Worm (Caenorhabditis elegans) whole organism, early embryonic: Measurements from ENCODE around the gene col-174.

Experiments used
- B0310.2 ChIP-seq: sonication (generic microtip); optimal IDR thresholded peaks from 2 replicates; lab custom pipeline; 2016; ENCODE audit warnings: mild to moderate bottlenecking, missing genetic modification characterization, missing compliant biosample characterization
- F13C5.2 ChIP-seq: sonication (generic microtip); optimal IDR thresholded peaks from 2 replicates; lab custom pipeline; 2017; ENCODE audit warnings: mild to moderate bottlenecking, missing genetic modification characterization, inconsistent platforms, missing compliant biosample characterization
- aly-1 ChIP-seq: sonication (generic microtip); optimal IDR thresholded peaks from 2 replicates; lab custom pipeline; 2016; ENCODE audit warnings: missing genetic modification characterization, missing compliant biosample characterization
- ama-1 ChIP-seq: fragments of 150-350 bp; optimal IDR thresholded peaks from 2 replicates; lab custom pipeline; 2014
- ceh-13 ChIP-seq: fragments of 200-800 bp; sonication (Bioruptor generic); optimal IDR thresholded peaks from 2 replicates; lab custom pipeline; 2018; ENCODE audit warnings: mild to moderate bottlenecking, missing genetic modification characterization, missing compliant biosample characterization
- ceh-36 ChIP-seq: sonication (generic microtip); optimal IDR thresholded peaks from 2 replicates; lab custom pipeline; 2016; ENCODE audit warnings: missing genetic modification characterization, inconsistent platforms, missing compliant biosample characterization
- ets-7 ChIP-seq: sonication (generic microtip); optimal IDR thresholded peaks from 2 replicates; lab custom pipeline; 2016; ENCODE audit warnings: missing genotype, missing genetic modification characterization, missing compliant biosample characterization
- flt-1 ChIP-seq: fragments of 200-800 bp; sonication (Bioruptor generic); IDR thresholded peaks from 2 replicates; pipeline ENCODE4 v1.3.6; 2022; ENCODE audit warnings: missing genetic modification characterization, missing compliant biosample characterization
- hmbx-1 ChIP-seq: sonication (generic microtip); optimal IDR thresholded peaks from 2 replicates; lab custom pipeline; 2016; ENCODE audit warnings: mild to moderate bottlenecking, missing genetic modification characterization, missing compliant biosample characterization
- hmg-4 ChIP-seq: fragments of 200-800 bp; sonication (Bioruptor generic); optimal IDR thresholded peaks from 2 replicates; lab custom pipeline; 2018; ENCODE audit warnings: mild to moderate bottlenecking, missing genetic modification characterization, missing compliant biosample characterization
- hnd-1 ChIP-seq: sonication (generic microtip); optimal IDR thresholded peaks from 2 replicates; lab custom pipeline; 2016; ENCODE audit warnings: missing genetic modification characterization, missing compliant biosample characterization
- pes-1 ChIP-seq: fragments of 200-800 bp; sonication (Bioruptor generic); IDR thresholded peaks from 2 replicates; pipeline ENCODE4 v1.3.6; 2022; ENCODE audit warnings: missing genetic modification reagents, missing genetic modification characterization, missing compliant biosample characterization
- scrt-1 ChIP-seq: fragments of 200-800 bp; sonication (Bioruptor generic); IDR thresholded peaks from 2 replicates; pipeline ENCODE4 v1.3.6; 2022; ENCODE audit warnings: missing genetic modification characterization, missing compliant biosample characterization
- sea-1 ChIP-seq: fragments of 200-800 bp; sonication (Bioruptor generic); conservative IDR thresholded peaks from 2 replicates; pipeline ENCODE4 v1.3.6; 2022; ENCODE audit warnings: missing genetic modification characterization, missing compliant biosample characterization
- tbx-11 ChIP-seq: fragments of 200-800 bp; sonication (Bioruptor generic); IDR thresholded peaks from 2 replicates; pipeline ENCODE4 v1.3.6; 2022; ENCODE audit warnings: missing genetic modification characterization, missing compliant biosample characterization
- tbx-37 ChIP-seq: fragments of 200-800 bp; sonication (Bioruptor generic); conservative IDR thresholded peaks from 2 replicates; pipeline ENCODE4 v1.3.6; 2022; ENCODE audit warnings: missing genetic modification reagents, missing genetic modification characterization, missing compliant biosample characterization
- tra-4 ChIP-seq: sonication (generic microtip); optimal IDR thresholded peaks from 2 replicates; lab custom pipeline; 2017; ENCODE audit warnings: missing genetic modification characterization, missing compliant biosample characterization

The col-174 gene

DNA sequence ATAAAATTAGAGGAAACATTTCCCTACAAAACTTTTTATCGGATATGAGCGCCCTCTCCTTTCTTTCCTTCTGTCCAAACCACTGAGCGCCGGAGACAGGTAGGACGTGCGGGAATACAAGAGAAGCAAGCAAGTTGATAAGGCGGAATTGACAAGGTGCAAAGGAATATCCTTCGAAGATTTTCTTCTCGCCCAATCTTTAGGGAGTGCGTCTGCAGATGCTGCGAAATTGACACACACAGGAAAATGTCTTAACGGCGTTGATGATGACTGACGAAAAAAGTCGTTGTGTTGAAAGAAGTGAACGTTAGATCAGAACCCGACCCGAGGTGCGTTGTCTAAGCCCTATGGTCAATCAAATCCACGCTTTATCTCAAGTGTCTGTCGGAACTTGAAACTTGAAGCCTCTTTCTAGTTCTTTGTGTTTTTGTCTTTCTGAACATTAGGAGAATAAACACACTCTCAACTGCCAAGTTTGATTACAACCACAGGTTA is 41.2 kb downstream of the col-174 start:
- TF ChIP-seq ceh-13 (GFP tag; lab: Kevin White, UChicago) (no peak), F13C5.2 (tag; lab: Kevin White, UChicago) (no peak), B0310.2 (tag; lab: Kevin White, UChicago) (no peak), ets-7 (tag; lab: Kevin White, UChicago) (no peak), ama-1 (lab: Kevin White, UChicago) (no peak), sea-1 (GFP tag; lab: Robert Waterston, UW) (no peak), hmg-4 (GFP tag; lab: Kevin White, UChicago) (no peak), hmbx-1 (tag; lab: Kevin White, UChicago) (no peak), pes-1 (GFP tag; lab: Robert Waterston, UW) (no peak), aly-1 (tag; lab: Kevin White, UChicago) (no peak), tra-4 (tag; lab: Kevin White, UChicago) (no peak), scrt-1 (GFP tag; lab: Robert Waterston, UW) (no peak)

- TF ChIP-seq ceh-13 (GFP tag; lab: Kevin White, UChicago) (no peak), F13C5.2 (tag; lab: Kevin White, UChicago) (no peak), aly-1 (tag; lab: Kevin White, UChicago) (no peak), scrt-1 (GFP tag; lab: Robert Waterston, UW) (no peak), tra-4 (tag; lab: Kevin White, UChicago) (no peak), tbx-37 (no peak), B0310.2 (tag; lab: Kevin White, UChicago) (no peak), ama-1 (lab: Kevin White, UChicago) (no peak), hmg-4 (GFP tag; lab: Kevin White, UChicago) (no peak), tbx-11 (no peak), hnd-1 (tag; lab: Kevin White, UChicago) (no peak), ceh-36 (tag; lab: Kevin White, UChicago) (no peak), flt-1 (no peak), ets-7 (tag; lab: Kevin White, UChicago) (no peak), sea-1 (GFP tag; lab: Robert Waterston, UW) (no peak), pes-1 (GFP tag; lab: Robert Waterston, UW) (no peak), hmbx-1 (tag; lab: Kevin White, UChicago) (no peak)
These were observed 44.1 kb downstream of the col-174 start for ce11 chrX:7590756-7591155.

DNA sequence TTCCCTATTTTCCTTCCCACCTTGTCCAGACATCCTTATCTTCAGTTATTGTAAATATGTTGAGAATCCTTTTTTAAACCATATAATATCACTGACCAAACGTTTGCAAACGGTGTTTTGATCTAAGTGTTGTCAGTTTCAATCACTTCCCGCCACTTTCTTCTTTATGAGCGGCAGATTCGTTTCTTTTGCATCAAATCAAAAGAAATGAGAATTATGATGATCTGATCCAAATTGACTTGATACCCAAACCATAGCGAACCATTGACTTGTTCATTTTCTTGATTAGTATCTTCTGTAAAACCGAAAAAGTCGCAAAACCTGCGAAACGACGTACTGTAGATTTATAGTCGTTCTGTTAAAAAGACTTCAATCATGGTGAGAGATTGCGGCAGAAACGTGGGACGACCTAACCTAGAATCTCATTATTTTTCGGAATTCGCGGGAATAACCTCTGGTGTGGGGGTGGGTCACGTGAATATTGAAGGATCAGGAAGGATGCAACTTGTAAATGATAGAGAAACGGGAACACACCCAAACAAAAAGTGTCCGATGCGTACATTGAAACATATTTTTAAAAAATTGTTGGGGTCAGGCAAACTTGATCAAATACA is 47.4 kb downstream of the col-174 start:
- TF ChIP-seq tbx-11 (no peak), ets-7 (tag; lab: Kevin White, UChicago) (no peak), ceh-13 (GFP tag; lab: Kevin White, UChicago) (no peak), hmbx-1 (tag; lab: Kevin White, UChicago) (no peak), scrt-1 (GFP tag; lab: Robert Waterston, UW) (no peak), tra-4 (tag; lab: Kevin White, UChicago) (no peak)

ce11 chrX:7596029-7596428 is 49.4 kb downstream of the col-174 start:
- no peak for TF ChIP-seq ceh-36 (tag; lab: Kevin White, UChicago)
- no peak for TF ChIP-seq flt-1
- no peak for TF ChIP-seq sea-1 (GFP tag; lab: Robert Waterston, UW)

DNA sequence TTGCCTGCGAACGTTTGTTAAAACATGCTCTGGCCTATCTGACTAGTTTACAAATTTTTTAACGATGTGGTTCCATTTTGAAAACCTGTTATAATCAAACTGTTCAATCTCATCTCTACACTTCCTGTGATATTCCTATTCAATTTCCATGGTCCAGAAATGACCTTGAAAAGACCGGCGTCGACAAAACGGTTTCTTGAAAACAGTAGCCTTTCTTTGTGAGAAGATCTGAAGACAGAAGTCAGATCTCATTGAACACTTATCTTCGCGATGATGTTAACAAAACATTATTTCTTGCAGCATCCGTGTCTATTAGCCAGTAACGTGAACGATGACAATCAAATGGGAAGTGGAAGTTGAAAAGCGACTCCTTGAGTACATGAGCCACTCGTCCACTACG is 50.0 kb downstream of the col-174 start, which contains the start of gene C44E12.1:
Gene C44E12.1 (plus strand): TSS at position 301 of the 400 bp plus-strand sequence.
- TF ChIP-seq tra-4 (tag; lab: Kevin White, UChicago) (no peak), tbx-37 (no peak), ets-7 (tag; lab: Kevin White, UChicago) (no peak), hnd-1 (tag; lab: Kevin White, UChicago) (no peak), tbx-11 (no peak), ceh-36 (tag; lab: Kevin White, UChicago) (no peak), hmbx-1 (tag; lab: Kevin White, UChicago) (no peak), ceh-13 (GFP tag; lab: Kevin White, UChicago) (no peak), hmg-4 (GFP tag; lab: Kevin White, UChicago) (no peak), scrt-1 (GFP tag; lab: Robert Waterston, UW) (no peak), flt-1 (no peak), B0310.2 (tag; lab: Kevin White, UChicago) (no peak), pes-1 (GFP tag; lab: Robert Waterston, UW) (no peak), F13C5.2 (tag; lab: Kevin White, UChicago) (no peak), ama-1 (lab: Kevin White, UChicago) (no peak), aly-1 (tag; lab: Kevin White, UChicago) (no peak), sea-1 (GFP tag; lab: Robert Waterston, UW) (no peak)
